Worm (Caenorhabditis elegans) whole organism, L4 larva: ENCODE results near the gene C30H6.8.
A peak's percentile ranks its signal among the peaks of the same experiment; 100 is the strongest.

Experiments
- F44E2.7 ChIP-seq: fragments of 200-800 bp; sonication (Bioruptor generic); IDR thresholded peaks from 2 replicates; pipeline ENCODE4 v2.1.2; 2022; ENCODE audit warnings: missing genetic modification characterization, missing compliant biosample characterization
- aha-1 ChIP-seq: fragments of 150-350 bp; peaks from one replicate; lab custom pipeline; 2014; ENCODE audit warnings: missing biosample characterization, missing genetic modification characterization
- attf-4 ChIP-seq: sonication (generic microtip); optimal IDR thresholded peaks from 3 replicates; lab custom pipeline; 2017; ENCODE audit warnings: missing biosample characterization, missing genetic modification characterization
- ceh-28 ChIP-seq: fragments of 150-350 bp; optimal IDR thresholded peaks from 2 replicates; lab custom pipeline; 2014; ENCODE audit warnings: missing biosample characterization, missing genetic modification reagents, missing genetic modification characterization
- ceh-44 ChIP-seq: fragments of 200-800 bp; sonication (Bioruptor generic); IDR thresholded peaks from 2 replicates; pipeline ENCODE4 v1.3.6; 2022; ENCODE audit warnings: missing genetic modification reagents, missing genetic modification characterization, missing compliant biosample characterization
- ceh-62 ChIP-seq: sonication (generic microtip); optimal IDR thresholded peaks from 2 replicates; lab custom pipeline; 2017; ENCODE audit warnings: missing biosample characterization, missing genetic modification characterization
- cey-2 ChIP-seq: sonication (generic microtip); optimal IDR thresholded peaks from 3 replicates; lab custom pipeline; 2017; ENCODE audit warnings: missing genetic modification characterization, mild to moderate bottlenecking, missing compliant biosample characterization, antibody characterized with exemption, borderline replicate concordance; ENCODE audit not compliant: insufficient read depth
- daf-19 ChIP-seq: fragments of 200-800 bp; sonication (Bioruptor generic); conservative IDR thresholded peaks from 2 replicates; pipeline ENCODE4 v1.3.6; 2022; ENCODE audit warnings: missing genetic modification characterization, missing compliant biosample characterization
- daf-8 ChIP-seq: fragments of 200-800 bp; sonication (Bioruptor generic); IDR thresholded peaks from 2 replicates; pipeline ENCODE4 v1.3.6; 2022; ENCODE audit warnings: missing genetic modification characterization, missing compliant biosample characterization
- duxl-1 ChIP-seq: sonication (generic microtip); optimal IDR thresholded peaks from 2 replicates; lab custom pipeline; 2016; ENCODE audit warnings: mild to moderate bottlenecking, missing genetic modification characterization, moderate library complexity, missing compliant biosample characterization; ENCODE audit not compliant: poor library complexity
- dve-1 ChIP-seq: sonication (generic microtip); optimal IDR thresholded peaks from 2 replicates; lab custom pipeline; 2017; ENCODE audit warnings: antibody characterized with exemption, mild to moderate bottlenecking, missing genetic modification characterization, missing compliant biosample characterization; ENCODE audit not compliant: insufficient read depth
- egl-27 ChIP-seq: sonication (generic microtip); optimal IDR thresholded peaks from 3 replicates; lab custom pipeline; 2017; ENCODE audit warnings: missing biosample characterization, missing genetic modification reagents, missing genetic modification characterization
- gei-8 ChIP-seq: fragments of 200-800 bp; sonication (Bioruptor generic); optimal IDR thresholded peaks from 2 replicates; lab custom pipeline; 2018; ENCODE audit warnings: mild to moderate bottlenecking, missing genetic modification characterization, missing compliant biosample characterization
- hif-1 ChIP-seq, 2 experiments: sonication (generic microtip); optimal IDR thresholded peaks; 2 replicates each; lab custom pipeline; 2016 to 2017; ENCODE audit warnings: missing compliant biosample characterization in 2 of 2, missing genetic modification characterization in 2 of 2, missing genetic modification reagents in 2 of 2, missing genotype in 2 of 2, mild to moderate bottlenecking in 1 of 2
- hlh-30 ChIP-seq: sonication (generic microtip); optimal IDR thresholded peaks from 2 replicates; lab custom pipeline; 2017; ENCODE audit warnings: antibody characterized with exemption, mild to moderate bottlenecking, missing genetic modification characterization, missing compliant biosample characterization; ENCODE audit not compliant: insufficient read depth
- lim-7 ChIP-seq: fragments of 200-800 bp; sonication (Bioruptor generic); IDR thresholded peaks from 2 replicates; pipeline ENCODE4 v1.3.6; 2022; ENCODE audit warnings: missing genetic modification characterization, missing compliant biosample characterization
- lsy-2 ChIP-seq, 2 experiments: fragments of 150-350 bp in 1 of 2; sonication (generic microtip) in 1 of 2; optimal IDR thresholded peaks; 2 replicates each; lab custom pipeline; 2014 to 2017; ENCODE audit warnings: missing biosample characterization in 2 of 2, missing genetic modification characterization in 2 of 2
- madf-9 ChIP-seq: fragments of 200-800 bp; sonication (Bioruptor generic); conservative IDR thresholded peaks from 2 replicates; pipeline ENCODE4 v1.3.6; 2022; ENCODE audit warnings: missing genetic modification reagents, missing genetic modification characterization, missing compliant biosample characterization
- mdt-29 ChIP-seq: fragments of 200-800 bp; sonication (Bioruptor generic); IDR thresholded peaks from 2 replicates; pipeline ENCODE4 v1.3.6; 2022; ENCODE audit warnings: missing genetic modification reagents, missing genetic modification characterization, missing compliant biosample characterization
- nhr-10 ChIP-seq: fragments of 150-350 bp; optimal IDR thresholded peaks from 2 replicates; lab custom pipeline; 2014; ENCODE audit warnings: missing biosample characterization, missing genetic modification characterization
- nhr-111 ChIP-seq: fragments of 200-800 bp; sonication (Bioruptor generic); optimal IDR thresholded peaks from 2 replicates; lab custom pipeline; 2018; ENCODE audit warnings: mild to moderate bottlenecking, missing genetic modification characterization, missing compliant biosample characterization
- nhr-25 ChIP-seq: sonication (generic microtip); optimal IDR thresholded peaks from 2 replicates; lab custom pipeline; 2017; ENCODE audit warnings: missing genetic modification characterization, mild to moderate bottlenecking, missing compliant biosample characterization, antibody characterized with exemption, moderate library complexity, borderline replicate concordance; ENCODE audit not compliant: insufficient read depth
- nhr-28 ChIP-seq: fragments of 150-350 bp; optimal IDR thresholded peaks from 2 replicates; lab custom pipeline; 2014; ENCODE audit warnings: missing biosample characterization, missing genetic modification characterization
- nhr-42 ChIP-seq: fragments of 200-800 bp; sonication (Bioruptor generic); IDR thresholded peaks from 2 replicates; pipeline ENCODE4 v1.3.6; 2022; ENCODE audit warnings: missing genetic modification characterization, missing compliant biosample characterization
- nhr-77 ChIP-seq: fragments of 150-350 bp; optimal IDR thresholded peaks from 2 replicates; lab custom pipeline; 2014; ENCODE audit warnings: missing biosample characterization, missing genetic modification characterization
- pqm-1 ChIP-seq: sonication (generic microtip); optimal IDR thresholded peaks from 2 replicates; lab custom pipeline; 2017; ENCODE audit warnings: missing biosample characterization, missing genetic modification characterization
- rbr-2 ChIP-seq: sonication (generic microtip); optimal IDR thresholded peaks from 2 replicates; lab custom pipeline; 2016; ENCODE audit warnings: missing genotype, missing genetic modification characterization, missing compliant biosample characterization
- saeg-2 ChIP-seq: fragments of 200-800 bp; sonication (Bioruptor generic); IDR thresholded peaks from 2 replicates; pipeline ENCODE4 v1.3.6; 2022; ENCODE audit warnings: missing genetic modification reagents, missing genetic modification characterization, missing compliant biosample characterization
- set-16 ChIP-seq: fragments of 200-800 bp; sonication (Bioruptor generic); IDR thresholded peaks from 2 replicates; pipeline ENCODE4 v1.3.6; 2022; ENCODE audit warnings: missing genetic modification reagents, missing genetic modification characterization, missing compliant biosample characterization
- unc-130 ChIP-seq: sonication (generic microtip); optimal IDR thresholded peaks from 2 replicates; lab custom pipeline; 2016; ENCODE audit warnings: missing genetic modification reagents, missing genetic modification characterization, missing compliant biosample characterization
- unc-62 ChIP-seq, 3 experiments: fragments of 150-350 bp in 1 of 3; sonication (generic microtip); optimal IDR thresholded peaks in 2 of 3; peaks in 1 of 3; 1 replicate in 1 of 3; 2 replicates in 2 of 3; lab custom pipeline; 2014 to 2017; ENCODE audit warnings: missing biosample characterization in 3 of 3, missing genetic modification characterization in 3 of 3, missing genetic modification reagents in 3 of 3, missing genotype in 1 of 3
- zip-11 ChIP-seq: fragments of 200-800 bp; sonication (Bioruptor generic); IDR thresholded peaks from 2 replicates; pipeline ENCODE4 v1.3.6; 2022; ENCODE audit warnings: missing genetic modification characterization, missing compliant biosample characterization
- zip-2 ChIP-seq: fragments of 150-350 bp; optimal IDR thresholded peaks from 2 replicates; lab custom pipeline; 2014; ENCODE audit warnings: missing biosample characterization, missing genetic modification characterization
- ztf-11 ChIP-seq: fragments of 150-350 bp; optimal IDR thresholded peaks from 2 replicates; lab custom pipeline; 2014; ENCODE audit warnings: missing biosample characterization, missing genetic modification characterization

Gene C30H6.8

DNA sequence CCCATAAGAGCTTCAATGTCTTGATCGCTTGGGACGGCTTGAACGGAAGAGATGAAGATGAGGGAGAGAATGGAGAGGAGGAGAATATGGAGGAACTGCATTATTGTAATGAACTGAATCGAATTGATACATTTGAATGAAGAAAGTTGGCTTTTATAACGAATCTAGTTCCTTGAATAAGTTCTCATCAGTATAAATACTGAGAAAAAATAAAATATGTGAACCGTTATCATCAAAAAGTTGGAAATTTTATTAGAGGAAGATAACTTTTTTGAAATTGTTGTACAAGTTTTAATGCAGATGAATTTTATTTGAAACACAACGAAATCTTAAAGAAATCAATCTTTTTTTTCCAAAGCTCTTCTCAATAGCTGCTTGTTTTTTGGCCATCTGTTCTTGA lies 24.9 kb downstream of the C30H6.8 start, which contains the start of gene T02D1.7:
T02D1.7 (minus strand) TSS at position 101 of the 400 bp plus-strand sequence.
- TF ChIP-seq hlh-30 (tag; lab: Kevin White, UChicago) (no peak), ceh-62 (no peak)

DNA sequence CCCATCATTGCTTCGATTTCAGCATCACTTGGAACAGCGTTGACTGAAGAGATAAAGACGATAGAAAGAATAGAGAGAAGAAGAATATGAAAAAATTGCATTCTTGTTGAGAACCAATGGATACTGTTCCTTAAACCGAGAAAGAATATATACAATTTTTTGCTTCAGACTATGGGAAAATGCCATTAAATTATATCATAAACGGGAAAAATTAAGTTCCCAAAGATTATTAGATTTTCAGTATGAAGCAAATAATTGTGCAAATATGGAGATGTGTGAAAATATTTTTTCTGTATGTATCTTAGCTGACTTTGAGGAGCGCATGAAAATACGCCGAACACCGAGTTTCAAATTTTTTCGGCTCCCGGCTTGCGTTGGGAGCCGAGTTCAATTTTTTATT lies 25.4 kb downstream of the C30H6.8 start, which contains the start of gene T02D1.9:
T02D1.9 (minus strand) TSS at position 101 of the 400 bp plus-strand sequence.
- TF ChIP-seq nhr-10 (tag; lab: Kevin White, UChicago), result no peak
- TF ChIP-seq madf-9 (GFP tag; lab: Robert Waterston, UW), result no peak
- TF ChIP-seq aha-1, result peak; percentile 26
- no peak for TF ChIP-seq cey-2 (tag; lab: Kevin White, UChicago)

ce11 chrIV:17413343-17413742 lies 31.2 kb downstream of the C30H6.8 start:
- TF ChIP-seq gei-8 (GFP tag; lab: Kevin White, UChicago) (no peak), unc-62 (GFP tag; optimal IDR thresholded peaks at IDR 0.05 in 1 of 2; lab: Kevin White, UChicago) (peak in 1 of 2 experiments; percentile 90), unc-62 (tag; optimal IDR thresholded peaks at IDR 0.05; lab: Kevin White, UChicago) (no peak)

DNA sequence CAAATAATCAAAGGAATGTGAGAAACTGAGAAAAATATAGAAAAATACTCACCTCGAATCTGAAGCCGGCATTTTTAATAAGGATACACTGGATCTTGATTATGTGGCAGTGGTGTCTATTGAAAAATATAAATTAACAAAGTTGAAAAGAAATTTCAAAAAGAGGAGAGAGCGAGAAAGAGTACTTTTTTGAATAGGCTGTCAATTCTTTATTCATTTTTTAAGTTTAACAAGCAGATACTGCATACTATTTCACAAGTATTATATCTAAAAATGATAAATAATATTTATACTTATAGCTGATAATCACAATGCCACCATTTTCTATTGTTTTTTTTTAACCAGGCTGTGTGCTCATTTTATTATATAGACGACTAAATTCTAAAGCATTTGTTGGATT lies 35.6 kb downstream of the C30H6.8 start, which contains the start of gene npr-26:
npr-26 (minus strand) TSS at position 101 of the 400 bp plus-strand sequence.
- TF ChIP-seq egl-27 (tag; lab: Kevin White, UChicago) (no peak), set-16 (no peak)
- TF ChIP-seq, all 104 proteins: peak for 0

DNA sequence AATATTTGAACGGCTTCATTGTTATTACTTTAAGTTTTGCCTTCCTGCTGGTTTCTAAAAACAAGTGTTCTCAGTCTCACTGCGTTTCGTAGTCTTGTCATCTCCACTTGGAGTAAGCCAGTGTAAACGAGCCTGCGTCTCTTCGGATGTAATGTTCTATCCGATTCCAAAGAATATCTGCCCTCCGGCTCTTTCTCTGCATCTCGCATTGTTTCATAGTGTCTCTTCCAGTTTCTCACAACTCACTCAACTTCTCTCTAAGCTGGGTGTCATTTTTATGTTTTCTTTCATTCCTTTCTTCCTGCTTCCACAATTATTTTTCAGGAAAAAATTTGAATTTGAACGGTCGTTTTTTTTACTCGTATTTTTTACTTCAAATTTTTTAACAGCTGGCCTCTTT lies 44.8 kb downstream of the C30H6.8 start:
- TF ChIP-seq unc-62 (GFP tag; optimal IDR thresholded peaks at IDR 0.05 in 1 of 2; lab: Kevin White, UChicago) (peak in 1 of 2 experiments; percentile 97), unc-62 (tag; optimal IDR thresholded peaks at IDR 0.05; lab: Kevin White, UChicago) (no peak), rbr-2 (peak; percentile 20), nhr-111 (no peak)
- TF ChIP-seq, all 104 proteins: peak for 2

- TF ChIP-seq egl-27 (tag; lab: Kevin White, UChicago) (no peak), ztf-11 (tag; lab: Kevin White, UChicago) (no peak), F44E2.7 (GFP tag; lab: Robert Waterston, UW) (no peak), madf-9 (GFP tag; lab: Robert Waterston, UW) (no peak), lim-7 (GFP tag; lab: Robert Waterston, UW) (no peak), ceh-28 (tag; lab: Kevin White, UChicago) (no peak)
These were observed 45.3 kb downstream of the C30H6.8 start, which contains the start of gene C06A12.3 for ce11 chrIV:17427423-17427822. Gene C06A12.3 (plus strand): TSS chrIV:17427723.

DNA sequence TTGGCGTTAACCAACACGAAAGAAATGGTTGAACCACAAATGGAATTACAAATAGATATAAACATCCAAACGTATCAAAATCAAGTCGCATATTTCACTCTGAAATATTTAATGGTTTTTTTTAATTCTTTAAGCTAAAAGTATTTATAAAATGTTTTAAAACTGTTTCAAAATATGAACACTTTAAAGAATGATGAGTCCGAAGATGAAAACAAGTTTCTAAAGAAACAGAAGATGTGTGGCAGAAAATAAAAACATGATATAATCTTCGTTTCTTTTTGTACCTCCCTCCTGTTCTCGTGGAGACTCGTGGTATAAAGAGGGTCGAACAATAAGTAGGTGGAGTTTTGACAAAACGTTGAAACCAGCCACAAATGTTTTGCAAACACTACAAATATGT lies 49.2 kb downstream of the C30H6.8 start, which contains the start of gene lact-6:
lact-6 (minus strand) TSS at position 101 of the 400 bp plus-strand sequence.
- TF ChIP-seq zip-2 (tag; lab: Kevin White, UChicago) (no peak), cey-2 (tag; lab: Kevin White, UChicago) (no peak), nhr-77 (tag; lab: Kevin White, UChicago) (no peak), egl-27 (tag; lab: Kevin White, UChicago) (no peak), saeg-2 (no peak), mdt-29 (GFP tag; lab: Robert Waterston, UW) (no peak), lim-7 (GFP tag; lab: Robert Waterston, UW) (no peak), ztf-11 (tag; lab: Kevin White, UChicago) (no peak), zip-11 (GFP tag; lab: Robert Waterston, UW) (no peak), unc-130 (GFP tag; lab: Kevin White, UChicago) (no peak)

DNA sequence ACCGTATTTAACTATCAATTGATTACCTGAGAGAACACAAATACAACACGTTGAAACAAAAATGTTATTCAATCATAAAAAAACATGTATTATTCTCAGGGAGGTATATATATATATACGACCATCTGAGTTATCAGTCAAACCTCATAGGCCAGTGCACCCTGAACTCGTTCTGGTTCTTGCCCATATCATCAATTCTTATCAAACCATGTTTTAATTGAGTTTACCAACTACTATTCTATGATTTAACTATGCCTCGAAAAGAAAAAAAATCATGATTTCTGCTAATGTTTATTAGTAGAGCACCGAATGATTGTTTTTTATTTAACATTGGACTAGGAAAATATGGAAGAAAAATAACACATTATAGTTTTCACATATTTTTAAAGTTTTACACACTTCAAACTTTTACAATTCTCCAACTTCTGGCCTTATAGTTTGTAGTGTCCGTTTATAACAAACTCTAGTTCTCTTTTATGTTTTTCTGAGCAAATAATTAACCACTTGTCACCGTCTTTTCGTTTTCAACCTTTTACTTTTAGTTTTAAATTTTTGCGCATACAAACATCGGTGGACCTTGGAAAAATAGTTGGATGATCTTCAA lies 50.2 kb downstream of the C30H6.8 start:
- no peak for TF ChIP-seq nhr-42
- TF ChIP-seq lsy-2 (tag; optimal IDR thresholded peaks at IDR 0.05; lab: Kevin White, UChicago), result no peak
- no peak for TF ChIP-seq nhr-25 (tag; lab: Kevin White, UChicago)
- TF ChIP-seq pqm-1 (tag; lab: Kevin White, UChicago), result peak; percentile 73
- TF ChIP-seq daf-8 (GFP tag; lab: Robert Waterston, UW), result no peak
- TF ChIP-seq saeg-2, result no peak
- TF ChIP-seq nhr-28 (tag; lab: Kevin White, UChicago), result peak; percentile 72
- TF ChIP-seq ceh-44 (GFP tag; lab: Robert Waterston, UW), result no peak
- no peak for TF ChIP-seq daf-19 (GFP tag; lab: Robert Waterston, UW)
- TF ChIP-seq dve-1 (tag; lab: Kevin White, UChicago), result peak; percentile 39
- TF ChIP-seq hif-1 (tag; optimal IDR thresholded peaks at IDR 0.05; lab: Kevin White, UChicago), result no peak
- no peak for TF ChIP-seq attf-4
- TF ChIP-seq duxl-1 (tag; lab: Kevin White, UChicago), result no peak
